Fruit fly (Drosophila melanogaster): ENCODE measurements around the gene Culd.

DNA sequence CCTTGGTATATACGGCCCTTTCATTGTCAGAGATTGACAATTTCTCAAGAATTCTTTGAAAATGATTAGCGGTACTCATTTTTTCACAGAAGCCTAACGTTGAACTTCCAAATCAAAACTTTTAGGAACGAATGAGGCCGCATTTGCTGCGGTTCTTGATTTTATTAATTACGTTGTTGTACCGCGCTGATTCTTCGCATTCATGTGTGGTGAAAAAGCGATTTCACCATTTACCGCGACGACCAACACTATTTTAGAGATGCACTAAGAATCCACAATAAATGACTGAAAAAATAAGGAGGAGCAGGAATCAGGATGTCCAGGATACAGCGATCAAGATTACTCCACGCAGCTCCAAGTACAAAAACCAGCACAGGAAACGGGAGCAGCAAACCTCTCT lies 52.2 kb downstream of the Culd start, which contains the start of the genes CG7194 and Sbp2:
- TF ChIP-seq Dll (optimal IDR thresholded peaks at IDR 0.05) (no peak), CG8478 (optimal IDR thresholded peaks at IDR 0.05) (no peak), pan (optimal IDR thresholded peaks at IDR 0.05) (no peak), EcR (GFP tag; optimal IDR thresholded peaks at IDR 0.05) (no peak)

All from whole organism.